Worm (Caenorhabditis elegans) whole organism, young adult: ENCODE results near the gene ckr-2.

Experiments used
- D2030.7 ChIP-seq: fragments of 200-800 bp; sonication (Bioruptor generic); IDR thresholded peaks from 2 replicates; pipeline ENCODE4 v1.3.6; 2022; ENCODE audit warnings: missing genetic modification reagents, missing genetic modification characterization, missing compliant biosample characterization
- ceh-100 ChIP-seq: fragments of 200-800 bp; sonication (Bioruptor generic); IDR thresholded peaks from 2 replicates; pipeline ENCODE4 v1.3.6; 2022; ENCODE audit warnings: missing genetic modification reagents, missing genetic modification characterization, missing compliant biosample characterization
- egl-44 ChIP-seq: fragments of 200-800 bp; sonication (Bioruptor generic); IDR thresholded peaks from 2 replicates; pipeline ENCODE4 v1.3.6; 2022; ENCODE audit warnings: missing genetic modification reagents, missing genetic modification characterization, missing compliant biosample characterization

DNA sequence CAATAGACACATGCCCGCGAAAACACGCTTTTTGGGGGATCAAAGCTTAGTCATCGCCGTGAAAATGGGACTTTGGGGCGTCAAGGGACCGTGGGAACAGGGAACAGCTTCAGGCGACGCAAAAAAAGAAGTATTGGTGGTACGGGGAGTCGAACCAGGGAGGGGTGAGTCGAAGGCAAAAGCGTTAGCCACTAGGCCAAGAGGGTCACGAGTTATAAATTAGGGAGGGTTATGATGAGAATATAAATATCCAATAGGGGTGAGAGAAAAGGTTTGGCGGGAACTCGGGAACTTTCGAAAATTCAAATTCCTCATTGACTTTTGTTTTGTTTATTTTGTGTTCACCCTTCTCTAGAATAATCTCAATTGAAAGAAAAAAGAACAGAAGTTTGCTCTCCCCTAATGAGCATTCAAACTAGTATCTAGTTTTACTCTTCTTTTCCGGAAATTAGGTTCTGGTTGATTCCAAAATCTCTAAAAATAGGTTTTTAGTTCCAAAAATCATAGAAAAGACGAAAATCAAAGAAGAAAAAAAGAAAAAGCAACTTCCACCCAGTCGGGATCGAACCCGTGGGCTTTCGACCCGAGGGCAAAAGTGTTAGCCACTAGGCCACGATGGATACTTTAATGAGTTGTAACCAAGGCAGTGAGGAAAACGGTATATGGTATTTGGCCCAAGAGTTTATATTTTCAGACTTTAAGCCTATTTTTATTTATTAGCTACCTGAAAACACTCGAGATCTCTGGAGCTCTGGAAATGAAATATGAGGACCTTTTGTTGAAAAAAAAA, 9.6 kb upstream of the ckr-2 start:
- TF ChIP-seq egl-44 (GFP tag; lab: Robert Waterston, UW) (no peak), D2030.7 (GFP tag; lab: Robert Waterston, UW) (peak; percentile 82), ceh-100 (GFP tag; lab: Robert Waterston, UW) (0 out of 2 replicates have a peak, but pooled peaks have one; percentile 37)
